Fruit fly (Drosophila melanogaster) Kc167 (cell line): ENCODE results near the gene CG4631.

ENCODE experiments used
- Sin3A ChIP-seq: fragments of >200 bp; optimal IDR thresholded peaks from 2 replicates; lab custom pipeline; 2018; ENCODE audit warnings: missing external identifiers
- h ChIP-seq: fragments of >200 bp; optimal IDR thresholded peaks from 3 replicates; lab custom pipeline; 2018; ENCODE audit warnings: missing external identifiers
- insv ChIP-seq: fragments of >200 bp; optimal IDR thresholded peaks from 3 replicates; lab custom pipeline; 2018; ENCODE audit warnings: missing external identifiers
- psq ChIP-seq: fragments of >200 bp; optimal IDR thresholded peaks from 2 replicates; lab custom pipeline; 2017; ENCODE audit warnings: missing external identifiers
- ttk ChIP-seq: sonication (Bioruptor generic); optimal IDR thresholded peaks from 2 replicates; lab custom pipeline; 2017; ENCODE audit warnings: missing external identifiers

DNA sequence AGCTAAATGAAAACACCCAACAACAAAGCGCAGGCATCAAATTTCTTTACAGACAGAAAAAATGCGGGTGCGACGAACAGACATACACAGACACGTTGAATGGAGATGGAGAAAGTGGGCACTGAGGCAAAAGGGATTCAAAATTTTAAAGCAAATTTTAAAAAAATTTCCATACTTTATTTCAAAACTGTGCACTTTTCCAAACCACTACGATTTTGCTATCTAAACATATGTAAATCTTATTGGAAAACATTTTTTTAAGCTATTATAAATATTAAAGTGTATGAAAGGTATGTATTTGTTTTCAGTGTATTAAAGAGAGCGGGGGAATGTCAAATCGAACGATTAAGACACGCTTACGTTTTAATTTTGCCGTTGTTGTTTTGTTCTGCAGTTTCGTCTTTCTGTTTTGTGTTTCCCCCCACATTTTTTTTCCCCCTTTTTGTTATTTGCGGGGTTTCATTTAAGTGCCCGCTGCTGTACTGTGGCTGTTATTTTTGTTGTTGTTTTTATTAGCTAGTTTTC is 13.3 kb downstream of the CG4631 start:
- TF ChIP-seq h (lab: Kevin White, UChicago) = no peak
- no peak for TF ChIP-seq psq (lab: Kevin White, UChicago)
- TF ChIP-seq insv (lab: Kevin White, UChicago) = no peak
- TF ChIP-seq Sin3A (lab: Kevin White, UChicago) = no peak
- no peak for TF ChIP-seq ttk
